Fruit fly (Drosophila melanogaster) whole organism, adult: ENCODE results near the gene Cyp4s3.
A peak's percentile ranks its signal among the peaks of the same experiment; 100 is the strongest.

Experiments
- CG11617 ChIP-seq: fragments of 200-800 bp; sonication (Bioruptor generic); optimal IDR thresholded peaks from 2 replicates; lab custom pipeline; 2017; ENCODE audit warnings: mild to moderate bottlenecking, missing biosample characterization, missing genetic modification reagents, missing genetic modification characterization
- CG12768 ChIP-seq: fragments of 200-800 bp; sonication (Bioruptor generic); optimal IDR thresholded peaks from 2 replicates; lab custom pipeline; 2017; ENCODE audit warnings: missing biosample characterization, missing genetic modification characterization, mild to moderate bottlenecking, moderate library complexity, missing genetic modification reagents
- CG14711 ChIP-seq: fragments of 200-800 bp; sonication (Bioruptor generic); optimal IDR thresholded peaks from 2 replicates; lab custom pipeline; 2018; ENCODE audit warnings: missing biosample characterization, mild to moderate bottlenecking, missing genetic modification characterization, moderate library complexity
- CG1620 ChIP-seq: fragments of 200-800 bp; sonication (Bioruptor generic); optimal IDR thresholded peaks from 2 replicates; lab custom pipeline; 2016; ENCODE audit warnings: missing biosample characterization, missing genetic modification characterization
- CG33017 ChIP-seq: fragments of 200-800 bp; sonication (Bioruptor generic); optimal IDR thresholded peaks from 2 replicates; lab custom pipeline; 2018; ENCODE audit warnings: missing biosample characterization, mild to moderate bottlenecking, missing genetic modification characterization, moderate library complexity
- CG5204 ChIP-seq: fragments of 200-800 bp; sonication (Bioruptor generic); optimal IDR thresholded peaks from 2 replicates; lab custom pipeline; 2016; ENCODE audit warnings: missing biosample characterization, missing genetic modification characterization
- CG7045 ChIP-seq: fragments of 200-800 bp; sonication (Bioruptor generic); optimal IDR thresholded peaks from 2 replicates; lab custom pipeline; 2017; ENCODE audit warnings: missing biosample characterization, mild to moderate bottlenecking, missing genetic modification characterization
- CG7101 ChIP-seq: fragments of 200-800 bp; sonication (Bioruptor generic); optimal IDR thresholded peaks from 2 replicates; lab custom pipeline; 2018; ENCODE audit warnings: missing biosample characterization, mild to moderate bottlenecking, missing genetic modification characterization, moderate library complexity
- Clk ChIP-seq: fragments of 200-800 bp; sonication (Bioruptor generic); optimal IDR thresholded peaks from 2 replicates; lab custom pipeline; 2017; ENCODE audit warnings: missing biosample characterization, missing genetic modification characterization
- Crg-1 ChIP-seq: fragments of 200-800 bp; sonication (Bioruptor generic); optimal IDR thresholded peaks from 2 replicates; lab custom pipeline; 2016; ENCODE audit warnings: missing biosample characterization, missing genetic modification characterization
- Hr96 ChIP-seq: fragments of 200-800 bp; sonication (Bioruptor generic); optimal IDR thresholded peaks from 2 replicates; lab custom pipeline; 2016; ENCODE audit warnings: missing biosample characterization, missing genetic modification characterization
- Mnt ChIP-seq: fragments of 200-800 bp; sonication (Bioruptor generic); optimal IDR thresholded peaks from 2 replicates; lab custom pipeline; 2016; ENCODE audit warnings: missing biosample characterization, mild to moderate bottlenecking, missing genetic modification characterization
- bab1 ChIP-seq: fragments of 200-800 bp; sonication (Bioruptor generic); optimal IDR thresholded peaks from 3 replicates; lab custom pipeline; 2019; ENCODE audit warnings: missing biosample characterization, mild to moderate bottlenecking, missing genetic modification characterization, moderate library complexity
- cic ChIP-seq: fragments of 200-800 bp; sonication (Bioruptor generic); optimal IDR thresholded peaks from 2 replicates; lab custom pipeline; 2017; ENCODE audit warnings: missing biosample characterization, mild to moderate bottlenecking, missing genetic modification characterization, moderate library complexity
- cnc ChIP-seq, 2 experiments: fragments of >200 bp; optimal IDR thresholded peaks; 2 replicates each; lab custom pipeline; 2017
- kay ChIP-seq: fragments of 200-800 bp; sonication (Bioruptor generic); peaks from one replicate; lab custom pipeline; 2016; ENCODE audit warnings: missing biosample characterization, missing genetic modification characterization, borderline replicate concordance
- ovo ChIP-seq: fragments of 200-800 bp; sonication (Bioruptor generic); optimal IDR thresholded peaks from 2 replicates; lab custom pipeline; 2016; ENCODE audit warnings: missing biosample characterization, missing genetic modification characterization
- pad ChIP-seq: fragments of 200-800 bp; sonication (Bioruptor generic); optimal IDR thresholded peaks from 3 replicates; lab custom pipeline; 2017; ENCODE audit warnings: missing biosample characterization, missing genetic modification characterization, mild to moderate bottlenecking, moderate library complexity, missing genetic modification reagents
- tj ChIP-seq: fragments of 200-800 bp; sonication (Bioruptor generic); optimal IDR thresholded peaks from 3 replicates; lab custom pipeline; 2017; ENCODE audit warnings: missing biosample characterization, mild to moderate bottlenecking, missing genetic modification characterization, moderate library complexity
- toe ChIP-seq: fragments of 200-800 bp; sonication (Bioruptor generic); optimal IDR thresholded peaks from 2 replicates; lab custom pipeline; 2016; ENCODE audit warnings: missing biosample characterization, missing genetic modification characterization

The Cyp4s3 gene

dm6 chrX:15150261-15150660, 33.9 kb upstream of the Cyp4s3 start:
- TF ChIP-seq cic (GFP tag; lab: Kevin White, UChicago) = no peak
- TF ChIP-seq CG7045 (GFP tag; lab: Kevin White, UChicago) = no peak
- TF ChIP-seq CG1620 = no peak

- TF ChIP-seq tj (no peak), CG7101 (tag; lab: Kevin White, UChicago) (no peak)
These were observed 30.7 kb upstream of the Cyp4s3 start for dm6 chrX:15147069-15147468.

dm6 chrX:15143267-15143830, 27.0 kb upstream of the Cyp4s3 start:
- TF ChIP-seq cnc (optimal IDR thresholded peaks at IDR 0.05; lab: Kevin White, UChicago) (no peak), kay (no peak), Clk (GFP tag; lab: Kevin White, UChicago) (no peak), CG7101 (tag; lab: Kevin White, UChicago) (no peak), CG1620 (no peak), CG33017 (tag; lab: Kevin White, UChicago) (no peak), CG5204 (no peak), CG12768 (no peak), Hr96 (GFP tag; lab: Kevin White, UChicago) (no peak), CG11617 (GFP tag; lab: Kevin White, UChicago) (no peak), bab1 (no peak), cic (GFP tag; lab: Kevin White, UChicago) (no peak), Mnt (GFP tag; lab: Kevin White, UChicago) (no peak), CG14711 (tag; lab: Kevin White, UChicago) (no peak), tj (no peak), ovo (GFP tag; lab: Kevin White, UChicago) (no peak), Crg-1 (GFP tag; lab: Kevin White, UChicago) (no peak)

dm6 chrX:15138994-15139863, 22.9 kb upstream of the Cyp4s3 start, which contains the start of gene RpL37-1:
Gene RpL37-1 (minus strand): TSS chrX:15139367.
- no peak for TF ChIP-seq kay
- peak; percentile 65 for TF ChIP-seq CG11617 (GFP tag; lab: Kevin White, UChicago)
- TF ChIP-seq Clk (GFP tag; lab: Kevin White, UChicago) = no peak
- TF ChIP-seq Crg-1 (GFP tag; lab: Kevin White, UChicago) = peak; percentile 64
- TF ChIP-seq bab1 = peak; percentile 86
- peak; percentile 16 for TF ChIP-seq CG7045 (GFP tag; lab: Kevin White, UChicago)
- TF ChIP-seq cic (GFP tag; lab: Kevin White, UChicago) = peak; percentile 19
- TF ChIP-seq CG1620 = peak; percentile 72
- peak; percentile 26 for TF ChIP-seq CG5204
- TF ChIP-seq CG12768 = no peak
- TF ChIP-seq Mnt (GFP tag; lab: Kevin White, UChicago) = peak; percentile 96
- peak; percentile 47 for TF ChIP-seq CG14711 (tag; lab: Kevin White, UChicago)
- no peak for TF ChIP-seq toe
- TF ChIP-seq CG33017 (tag; lab: Kevin White, UChicago) = no peak
- peak; percentile 64 for TF ChIP-seq pad (GFP tag; lab: Kevin White, UChicago)
- peak; percentile 78 for TF ChIP-seq ovo (GFP tag; lab: Kevin White, UChicago)
- TF ChIP-seq tj = peak; percentile 62
- peak; percentile 78 for TF ChIP-seq CG7101 (tag; lab: Kevin White, UChicago)
- TF ChIP-seq Hr96 (GFP tag; lab: Kevin White, UChicago) = peak; percentile 74
- TF ChIP-seq cnc (optimal IDR thresholded peaks at IDR 0.05; lab: Kevin White, UChicago) = no peak

- TF ChIP-seq CG33017 (tag; lab: Kevin White, UChicago) (no peak), kay (no peak), CG5204 (no peak), CG7045 (GFP tag; lab: Kevin White, UChicago) (no peak), cic (GFP tag; lab: Kevin White, UChicago) (no peak), CG1620 (no peak), CG7101 (tag; lab: Kevin White, UChicago) (no peak), Crg-1 (GFP tag; lab: Kevin White, UChicago) (no peak), bab1 (no peak), CG11617 (GFP tag; lab: Kevin White, UChicago) (no peak), CG12768 (no peak), tj (no peak), toe (no peak)
These were observed 20.9 kb upstream of the Cyp4s3 start for dm6 chrX:15137241-15137640.

- TF ChIP-seq CG1620 (no peak), bab1 (peak; percentile 31)
These were observed 15.7 kb upstream of the Cyp4s3 start for dm6 chrX:15132065-15132464.
